Worm (Caenorhabditis elegans) whole organism, L4/young adult: ENCODE measurements around the gene F02D8.4.
"Not testable (repeated sequence)": the region's sequence is repeated elsewhere in the genome, so short reads cannot be mapped to it uniquely, and the experiment has no call there.

Experiments used
- W03F9.2 ChIP-seq: fragments of 150-350 bp; optimal IDR thresholded peaks from 2 replicates; lab custom pipeline; 2014; ENCODE audit warnings: missing biosample characterization, missing genetic modification characterization
- dao-5 ChIP-seq: sonication (generic microtip); optimal IDR thresholded peaks from 2 replicates; lab custom pipeline; 2016; ENCODE audit warnings: missing genotype, missing genetic modification characterization, moderate library complexity, missing compliant biosample characterization
- him-1 ChIP-seq: sonication (generic microtip); optimal IDR thresholded peaks from 2 replicates; lab custom pipeline; 2016; ENCODE audit warnings: missing genotype, missing genetic modification reagents, missing genetic modification characterization, missing compliant biosample characterization

F02D8.4 gene

DNA sequence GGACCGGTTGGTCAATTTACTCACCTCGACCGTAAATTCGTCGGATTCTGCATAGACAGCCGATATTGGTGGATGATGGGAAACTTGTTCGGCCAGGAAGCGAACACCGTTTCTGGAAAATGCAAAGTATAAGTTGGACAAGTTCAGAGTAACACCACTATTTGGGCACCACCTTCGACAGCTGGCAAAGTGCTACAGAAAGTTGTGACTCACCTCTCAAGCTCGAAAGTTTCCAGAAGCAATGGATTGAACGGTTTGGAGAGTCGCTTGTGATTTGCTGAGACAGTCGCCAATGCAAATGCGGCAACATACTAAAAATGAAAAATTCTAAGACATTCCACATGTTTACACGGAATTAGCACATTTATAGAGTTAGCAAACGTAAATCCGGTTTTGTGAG is 28.6 kb downstream of the F02D8.4 start:
- TF ChIP-seq W03F9.2 (tag; lab: Kevin White, UChicago) (no peak), dao-5 (tag; lab: Kevin White, UChicago) (no peak), him-1 (no peak)

DNA sequence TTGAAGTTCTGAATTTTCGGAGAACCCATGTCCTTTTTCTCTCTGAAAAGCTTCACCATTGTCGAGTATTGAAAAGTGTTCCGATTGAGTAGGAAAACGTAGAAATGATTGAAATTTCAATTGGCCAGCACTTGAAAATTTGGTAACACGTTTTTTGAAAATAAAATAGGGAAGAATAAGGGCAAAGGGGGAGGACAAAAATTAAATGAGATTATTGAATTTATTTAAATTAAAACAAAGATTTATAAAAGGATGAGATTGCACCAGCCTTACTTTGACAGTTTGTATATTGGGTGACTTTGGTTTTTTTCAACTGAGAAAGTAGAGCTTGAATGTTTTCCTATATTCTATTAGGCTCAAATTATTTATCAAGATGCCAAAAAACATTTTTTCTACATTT is 29.5 kb downstream of the F02D8.4 start, which contains the start of gene obr-2:
Gene obr-2, minus strand, starts transcription at position 101 of the 400 bp plus-strand sequence.
- TF ChIP-seq dao-5 (tag; lab: Kevin White, UChicago) (no peak), W03F9.2 (tag; lab: Kevin White, UChicago) (no peak), him-1 (no peak)

DNA sequence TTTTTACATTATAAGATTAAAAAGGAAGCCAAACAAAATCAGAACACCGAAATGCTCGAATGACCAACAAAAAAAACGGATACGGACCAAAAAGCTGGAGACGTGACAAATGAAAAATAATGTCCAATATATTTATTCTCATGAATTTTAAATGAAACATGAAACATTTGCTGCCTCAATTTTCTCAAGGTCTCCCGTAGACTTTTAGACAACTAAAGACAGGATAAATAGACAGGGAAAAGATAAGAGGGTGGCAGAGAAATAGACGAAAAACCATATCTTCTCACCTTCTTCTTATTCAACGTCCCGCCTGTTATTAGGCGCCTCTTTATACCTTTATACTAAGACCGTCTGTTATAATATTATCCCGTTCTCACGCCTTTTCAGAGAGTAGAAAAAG is 31.1 kb downstream of the F02D8.4 start:
- TF ChIP-seq him-1, result no peak
- TF ChIP-seq W03F9.2 (tag; lab: Kevin White, UChicago), result no peak
- TF ChIP-seq dao-5 (tag; lab: Kevin White, UChicago), result no peak

DNA sequence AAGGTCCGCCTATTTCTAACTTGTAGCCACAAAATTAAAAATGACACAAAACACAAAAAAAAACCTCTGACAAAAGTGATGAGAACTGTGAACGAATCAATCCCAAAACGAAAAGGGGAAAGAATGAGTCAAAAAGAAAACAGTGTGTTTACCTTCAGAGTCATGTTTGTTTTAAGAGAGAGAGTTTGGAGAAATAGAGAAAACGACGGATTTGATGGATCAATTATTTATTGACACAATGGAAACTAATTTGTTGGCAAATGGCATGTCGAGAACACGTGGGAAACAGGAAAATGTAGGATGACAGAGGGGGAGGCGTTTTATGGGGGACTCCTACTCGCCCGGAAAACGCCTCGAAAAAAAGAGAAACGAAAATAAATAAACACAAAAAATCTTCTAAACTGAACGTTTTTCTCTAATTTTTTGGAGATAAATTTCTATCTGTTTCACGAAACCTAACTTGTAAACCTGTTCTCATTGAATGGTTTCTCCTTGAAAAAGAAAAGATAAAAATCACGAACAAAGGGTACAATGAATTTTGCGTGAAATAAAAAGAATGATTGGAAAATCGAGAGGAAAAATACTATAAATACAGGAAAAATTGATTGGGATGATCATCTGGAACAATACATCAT is 32.2 kb downstream of the F02D8.4 start:
- no peak for TF ChIP-seq W03F9.2 (tag; lab: Kevin White, UChicago)
- TF ChIP-seq him-1, result no peak
- no peak for TF ChIP-seq dao-5 (tag; lab: Kevin White, UChicago)

DNA sequence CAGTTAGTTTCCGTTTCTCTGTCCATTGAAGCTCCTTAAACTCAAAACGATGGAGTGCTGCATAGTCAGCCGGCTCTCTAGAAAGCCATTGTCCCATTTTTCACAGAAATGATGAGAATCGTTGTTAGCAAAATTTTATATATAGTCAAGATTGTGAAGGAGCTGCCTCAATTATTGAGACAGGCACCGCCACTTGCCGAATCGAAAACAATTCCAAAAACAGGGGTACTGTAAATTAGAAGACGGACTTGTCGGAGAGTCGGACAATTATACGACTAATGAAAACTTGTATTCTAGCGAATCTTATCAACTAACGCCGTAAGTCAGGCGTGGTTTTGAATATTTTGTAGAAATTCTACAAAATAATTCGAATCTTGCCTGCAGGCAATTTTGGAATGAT is 35.5 kb downstream of the F02D8.4 start, which contains the start of gene F14H8.2:
Gene F14H8.2, minus strand, starts transcription at position 101 of the 400 bp plus-strand sequence.
- TF ChIP-seq dao-5 (tag; lab: Kevin White, UChicago) (no peak), him-1 (no peak), W03F9.2 (tag; lab: Kevin White, UChicago) (no peak)

DNA sequence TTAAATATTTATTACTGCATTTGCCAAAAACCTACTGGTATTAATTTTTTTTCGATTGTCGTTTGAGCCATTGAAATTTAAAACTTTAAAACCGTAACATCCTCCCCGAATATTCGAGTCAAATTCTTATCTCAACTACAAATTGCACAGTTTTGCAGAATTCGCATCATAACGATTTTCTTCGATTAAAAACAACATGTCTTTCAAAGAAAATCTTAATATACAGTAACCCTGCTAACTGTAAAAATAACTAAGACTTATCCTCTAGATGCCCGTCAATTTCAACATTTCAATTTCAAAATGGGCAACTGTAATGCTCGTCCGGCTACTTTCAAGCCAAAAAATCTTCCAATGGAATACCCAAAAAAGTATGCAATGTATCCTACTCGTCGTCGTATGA is 36.0 kb downstream of the F02D8.4 start, which contains the start of gene F14H8.5:
Gene F14H8.5, plus strand, starts transcription at position 301 of the 400 bp plus-strand sequence.
- TF ChIP-seq him-1 (no peak), W03F9.2 (tag; lab: Kevin White, UChicago) (no peak), dao-5 (tag; lab: Kevin White, UChicago) (no peak)

DNA sequence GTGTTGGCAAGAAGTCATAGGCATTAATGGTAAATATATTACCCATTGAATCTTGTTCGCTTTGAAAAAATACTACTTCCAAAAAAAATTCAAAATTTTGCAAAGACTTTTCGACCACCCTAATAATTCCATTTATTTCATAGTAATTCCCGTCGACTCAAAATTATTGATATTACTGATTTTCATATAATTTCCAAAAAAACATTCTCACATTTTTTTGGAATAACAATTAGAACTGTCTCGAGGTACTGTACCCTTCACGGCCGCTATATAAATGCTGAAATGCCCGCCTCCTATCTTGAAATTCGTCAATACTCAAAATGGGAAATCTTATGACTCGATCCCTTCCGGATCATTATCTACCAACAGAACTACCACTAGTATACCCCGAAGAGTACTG is 38.9 kb downstream of the F02D8.4 start, which contains the start of gene F14H8.4:
Gene F14H8.4, plus strand, starts transcription at position 301 of the 400 bp plus-strand sequence.
- no peak for TF ChIP-seq dao-5 (tag; lab: Kevin White, UChicago)
- no peak for TF ChIP-seq him-1
- TF ChIP-seq W03F9.2 (tag; lab: Kevin White, UChicago), result no peak

DNA sequence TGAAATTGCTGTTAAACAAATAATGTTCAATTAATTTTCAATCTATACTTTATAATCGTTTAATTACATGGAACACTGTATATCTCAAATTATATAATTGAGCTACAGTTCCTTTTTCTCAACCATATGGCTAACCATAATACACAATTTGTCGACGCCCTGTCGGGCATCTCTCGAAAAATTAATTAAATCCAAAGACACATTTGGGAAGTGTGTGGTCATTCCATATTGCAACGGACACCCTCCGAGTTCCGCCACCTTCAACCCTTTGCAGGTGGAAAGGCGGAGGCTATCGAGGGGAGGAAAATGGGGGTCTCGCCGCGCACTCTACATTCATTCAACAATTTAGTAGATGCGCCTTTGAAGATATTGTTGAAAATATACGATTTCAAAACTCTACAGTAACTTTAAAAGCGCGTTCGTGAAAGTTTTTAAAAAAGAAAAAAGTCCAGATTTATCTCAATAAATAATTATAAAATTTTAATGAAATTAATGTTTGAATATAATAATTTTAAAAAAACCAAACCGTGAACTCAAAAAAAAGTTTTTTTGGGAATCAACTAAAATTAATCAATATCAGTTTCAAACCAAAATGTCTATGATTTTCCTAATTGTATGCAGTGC is 44.3 kb downstream of the F02D8.4 start, which contains the start of gene F14H8.8:
Gene F14H8.8, plus strand, starts transcription at position 574 of the 624 bp plus-strand sequence.
- no peak for TF ChIP-seq W03F9.2 (tag; lab: Kevin White, UChicago)
- no peak for TF ChIP-seq him-1
- TF ChIP-seq dao-5 (tag; lab: Kevin White, UChicago), result no peak

DNA sequence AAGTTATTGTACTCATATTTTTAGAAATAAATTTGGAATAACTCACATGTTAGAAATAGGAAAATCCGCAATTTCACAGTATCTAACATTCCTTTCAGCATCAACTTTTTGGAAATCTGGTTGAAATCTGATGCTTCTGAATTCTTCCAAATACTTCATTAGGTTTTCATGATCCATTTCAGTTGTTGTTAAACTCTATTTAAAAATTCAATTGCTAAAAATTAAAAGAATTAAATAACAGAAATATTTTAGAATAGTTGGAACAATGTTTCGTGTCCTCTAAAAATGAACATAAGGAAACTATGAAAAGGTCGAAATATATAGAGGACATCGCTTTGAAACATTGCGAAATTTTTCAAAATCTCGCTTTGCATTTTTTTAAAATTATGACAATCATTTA is 46.7 kb downstream of the F02D8.4 start, which contains the start of gene cng-1:
Gene cng-1, minus strand, starts transcription at position 101 of the 400 bp plus-strand sequence.
- not testable (repeated sequence) for TF ChIP-seq him-1; W03F9.2 (tag; lab: Kevin White, UChicago); dao-5 (tag; lab: Kevin White, UChicago)

DNA sequence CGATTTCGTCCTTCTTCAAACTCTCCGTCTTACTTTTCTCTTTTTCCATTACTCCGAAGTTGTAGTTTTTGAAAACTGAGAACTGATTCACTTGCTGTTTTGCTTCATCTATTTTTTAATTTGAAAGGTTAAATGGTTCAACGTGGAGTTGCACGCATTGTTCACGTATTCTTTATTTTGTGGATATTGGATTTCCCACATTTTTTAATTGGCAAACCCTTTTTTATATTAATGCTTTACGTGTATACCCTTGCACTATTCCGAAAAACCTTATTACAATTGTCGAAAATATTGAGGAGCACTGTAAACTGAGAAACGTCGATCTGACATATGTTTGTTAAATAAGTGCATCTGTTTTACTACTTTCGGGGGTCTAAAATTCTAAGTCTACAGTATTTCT is 52.1 kb downstream of the F02D8.4 start, which contains the start of gene melo-3:
Gene melo-3, minus strand, starts transcription at position 101 of the 400 bp plus-strand sequence.
- not testable (repeated sequence) for TF ChIP-seq him-1; W03F9.2 (tag; lab: Kevin White, UChicago); dao-5 (tag; lab: Kevin White, UChicago)
